Worm (Caenorhabditis elegans): Measurements from ENCODE around the gene nonu-1.

ce11 chrIII:4822140-4822539 is 27.6 kb downstream of the nonu-1 start, which contains the start of gene F26A1.8:
- TF ChIP-seq cebp-1 (GFP tag; IDR thresholded peaks at IDR 0.05) (no peak), cebp-1 (tag; optimal IDR thresholded peaks at IDR 0.05) (no peak), C17E4.6 (GFP tag; IDR thresholded peaks at IDR 0.05) (no peak)
